Worm (Caenorhabditis elegans) whole organism, L4/young adult: ENCODE results near the gene T15B7.14.

Experiments
- W03F9.2 ChIP-seq: fragments of 150-350 bp; optimal IDR thresholded peaks from 2 replicates; lab custom pipeline; 2014; ENCODE audit warnings: missing biosample characterization, missing genetic modification characterization
- dao-5 ChIP-seq: sonication (generic microtip); optimal IDR thresholded peaks from 2 replicates; lab custom pipeline; 2016; ENCODE audit warnings: missing genotype, missing genetic modification characterization, moderate library complexity, missing compliant biosample characterization
- him-1 ChIP-seq: sonication (generic microtip); optimal IDR thresholded peaks from 2 replicates; lab custom pipeline; 2016; ENCODE audit warnings: missing genotype, missing genetic modification reagents, missing genetic modification characterization, missing compliant biosample characterization

T15B7.14 gene

ce11 chrV:6835242-6835641 lies at the start of gene T15B7.14, which contains the start of gene col-143:
Gene T15B7.14 (minus strand): TSS chrV:6835342.
Gene col-143 (plus strand): TSS chrV:6835635.
- no peak for TF ChIP-seq dao-5 (tag; lab: Kevin White, UChicago)
- no peak for TF ChIP-seq him-1 (tag; lab: Kevin White, UChicago)
- no peak for TF ChIP-seq W03F9.2

- TF ChIP-seq dao-5 (tag; lab: Kevin White, UChicago), result no peak
- no peak for TF ChIP-seq W03F9.2
- TF ChIP-seq him-1 (tag; lab: Kevin White, UChicago), result no peak
These were observed 47.4 kb upstream of the T15B7.14 start for ce11 chrV:6882452-6882939.

DNA sequence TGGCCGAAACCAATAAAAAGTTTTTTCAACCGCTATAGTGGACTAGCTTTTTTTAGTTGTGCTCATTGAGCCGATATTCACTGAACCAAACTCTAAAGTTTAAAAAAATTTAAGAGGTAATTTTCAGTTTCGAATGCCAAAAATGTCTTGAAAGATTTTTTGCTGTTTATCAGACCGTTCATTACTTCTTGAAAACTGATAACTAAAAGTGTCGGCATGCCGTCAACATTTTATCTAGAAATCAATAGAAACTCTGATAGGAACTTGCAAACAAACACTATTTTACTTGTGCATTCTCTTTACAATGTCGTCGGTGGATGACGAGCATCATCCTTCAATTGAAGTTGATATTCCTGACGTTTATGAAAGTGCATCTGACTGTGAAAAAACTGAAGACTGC lies 46.6 kb upstream of the T15B7.14 start:
- TF ChIP-seq him-1 (tag; lab: Kevin White, UChicago) (no peak), W03F9.2 (no peak), dao-5 (tag; lab: Kevin White, UChicago) (no peak)

DNA sequence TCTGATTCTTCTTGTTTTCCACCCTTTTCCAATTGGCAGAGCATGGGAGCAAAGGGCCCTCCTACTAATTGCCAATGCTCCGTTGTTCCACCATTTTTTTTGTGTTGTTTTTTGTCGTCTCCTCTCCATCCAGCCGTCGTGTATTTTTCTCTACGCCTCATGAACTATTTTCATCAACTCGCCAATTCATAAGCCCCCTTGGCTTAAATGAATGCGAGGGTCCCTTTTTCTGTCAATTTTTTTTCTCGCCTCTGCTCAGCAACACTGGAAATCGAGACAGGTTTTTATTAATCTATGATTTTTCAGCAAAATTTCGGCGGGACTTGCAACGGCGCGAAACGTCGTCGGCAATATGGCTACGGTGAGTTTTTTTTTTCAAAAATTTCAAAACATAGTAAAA lies 45.9 kb upstream of the T15B7.14 start, which contains the start of gene unc-70:
Gene unc-70 (plus strand): TSS at position 301 of the 400 bp plus-strand sequence.
- TF ChIP-seq W03F9.2 (no peak), him-1 (tag; lab: Kevin White, UChicago) (peak; percentile 4)

- TF ChIP-seq dao-5 (tag; lab: Kevin White, UChicago), result no peak
- peak; percentile 44 for TF ChIP-seq him-1 (tag; lab: Kevin White, UChicago)
These were observed 45.5 kb upstream of the T15B7.14 start for ce11 chrV:6880623-6881022.

DNA sequence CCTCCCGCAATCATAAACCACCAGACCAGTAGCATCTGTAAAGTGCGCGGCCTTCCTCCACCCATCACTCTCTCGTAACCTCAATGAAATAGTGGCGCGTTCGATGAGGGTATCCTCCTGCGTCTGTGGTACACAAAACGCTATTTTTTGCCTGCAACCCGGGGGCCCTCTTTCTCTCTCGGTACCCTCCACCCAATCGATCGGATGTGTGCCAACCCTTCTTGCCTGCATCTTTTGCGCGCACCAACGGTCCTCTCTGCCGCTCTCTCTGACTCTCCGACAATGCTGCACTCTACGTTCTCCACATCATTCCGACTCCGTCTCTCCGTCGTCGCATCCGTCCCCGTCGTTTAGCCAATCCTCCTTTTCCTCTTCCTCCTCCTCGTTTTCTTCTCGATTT lies 44.3 kb upstream of the T15B7.14 start:
- TF ChIP-seq W03F9.2 (no peak), dao-5 (tag; lab: Kevin White, UChicago) (no peak), him-1 (tag; lab: Kevin White, UChicago) (peak; percentile 70)

- no peak for TF ChIP-seq W03F9.2
- TF ChIP-seq dao-5 (tag; lab: Kevin White, UChicago), result no peak
- TF ChIP-seq him-1 (tag; lab: Kevin White, UChicago), result no peak
These were observed 43.4 kb upstream of the T15B7.14 start for ce11 chrV:6878559-6878958.

ce11 chrV:6876763-6877515 lies 41.8 kb upstream of the T15B7.14 start:
- TF ChIP-seq W03F9.2 (no peak), dao-5 (tag; lab: Kevin White, UChicago) (no peak), him-1 (tag; lab: Kevin White, UChicago) (no peak)

DNA sequence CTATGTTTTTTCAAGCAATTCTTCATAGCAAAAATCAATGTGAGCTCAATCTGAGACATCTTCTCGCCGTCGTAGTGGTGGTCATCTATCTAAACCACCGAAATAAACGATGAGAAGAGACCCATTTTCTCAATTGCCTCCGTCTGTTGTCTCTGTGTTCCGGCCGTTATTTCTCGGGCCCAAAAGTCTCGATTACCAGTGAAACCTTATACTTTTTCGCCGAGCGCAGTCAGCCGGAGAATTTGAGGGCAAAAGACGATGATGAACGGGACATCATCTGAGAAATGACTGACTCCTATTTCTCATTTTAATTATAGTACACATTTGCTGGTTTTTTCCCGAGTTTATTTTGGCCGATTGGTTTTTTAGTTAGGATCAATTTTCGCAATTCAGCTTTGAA lies 40.7 kb upstream of the T15B7.14 start:
- TF ChIP-seq dao-5 (tag; lab: Kevin White, UChicago) (no peak), W03F9.2 (no peak), him-1 (tag; lab: Kevin White, UChicago) (no peak)

DNA sequence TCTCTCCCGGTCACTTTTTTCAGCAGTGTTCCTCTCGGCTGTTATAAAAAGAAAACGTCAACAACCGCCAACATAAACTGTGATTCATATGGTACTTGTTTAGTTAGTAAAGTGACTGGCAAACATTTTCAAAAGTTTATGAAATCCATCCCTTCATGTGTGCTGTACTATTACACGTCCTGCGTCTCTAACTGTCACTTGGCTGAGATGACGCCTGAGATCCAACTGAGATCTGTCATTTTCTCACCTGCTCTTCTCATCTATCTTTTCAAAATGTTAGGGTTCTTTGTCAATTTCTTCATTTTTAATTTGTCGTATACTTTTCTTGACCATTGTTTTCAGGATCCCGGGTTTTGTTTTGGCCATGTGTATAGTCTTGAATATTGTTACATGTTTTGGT lies 39.6 kb upstream of the T15B7.14 start:
- TF ChIP-seq W03F9.2, result no peak
- no peak for TF ChIP-seq him-1 (tag; lab: Kevin White, UChicago)
- TF ChIP-seq dao-5 (tag; lab: Kevin White, UChicago), result no peak

DNA sequence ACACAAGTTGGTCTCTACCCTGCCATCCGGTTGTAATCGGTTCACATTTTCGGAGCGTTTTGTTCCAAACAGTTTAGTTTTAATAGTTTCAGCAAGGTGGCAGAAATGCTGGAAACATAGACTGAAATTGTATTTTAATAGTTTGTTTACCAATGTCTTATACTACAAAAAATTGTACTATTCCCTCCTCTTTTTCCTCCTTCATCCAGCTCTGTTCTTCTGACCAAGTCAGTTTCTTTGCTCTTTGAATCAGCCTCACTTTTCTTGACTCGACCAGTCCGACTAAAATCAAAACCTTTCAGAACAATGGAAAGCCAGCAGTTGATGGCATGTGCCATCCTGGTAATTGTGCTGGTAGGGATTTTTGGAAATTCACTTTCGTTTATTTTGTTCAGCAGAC lies 34.9 kb upstream of the T15B7.14 start, which contains the start of gene frpr-18:
Gene frpr-18 (plus strand): TSS at position 301 of the 400 bp plus-strand sequence.
- no peak for TF ChIP-seq him-1 (tag; lab: Kevin White, UChicago)
- TF ChIP-seq W03F9.2, result no peak
- no peak for TF ChIP-seq dao-5 (tag; lab: Kevin White, UChicago)

ce11 chrV:6854711-6855110 lies 19.6 kb upstream of the T15B7.14 start, which contains the start of gene gpa-10:
Gene gpa-10 (minus strand): TSS chrV:6854811.
- TF ChIP-seq W03F9.2 (no peak), him-1 (tag; lab: Kevin White, UChicago) (no peak), dao-5 (tag; lab: Kevin White, UChicago) (no peak)

ce11 chrV:6846507-6846906 lies 11.4 kb upstream of the T15B7.14 start, which contains the start of gene lgc-54:
Gene lgc-54 (minus strand): TSS chrV:6846607.
- no peak for TF ChIP-seq dao-5 (tag; lab: Kevin White, UChicago)
- no peak for TF ChIP-seq him-1 (tag; lab: Kevin White, UChicago)
- TF ChIP-seq W03F9.2, result no peak

- TF ChIP-seq him-1 (tag; lab: Kevin White, UChicago), result no peak
- no peak for TF ChIP-seq dao-5 (tag; lab: Kevin White, UChicago)
- no peak for TF ChIP-seq W03F9.2
These were observed 7.3 kb upstream of the T15B7.14 start, which contains the start of gene T15B7.1 for ce11 chrV:6842437-6842836. Gene T15B7.1 (plus strand): TSS chrV:6842737.
